Worm (Caenorhabditis elegans): Measurements from ENCODE around the gene grdn-1.

ce11 chrV:18622462-18622861, 29.9 kb downstream of the grdn-1 start, which contains the start of gene Y69H2.1:
- no peak for TF ChIP-seq tab-1 (GFP tag; IDR thresholded peaks at IDR 0.05)
- TF ChIP-seq flt-1 (GFP tag; IDR thresholded peaks at IDR 0.05), result no peak
- TF ChIP-seq ztf-29 (GFP tag; IDR thresholded peaks at IDR 0.05), result no peak

All from whole organism, midembryonic.